Worm (Caenorhabditis elegans) whole organism, L4 larva: Measurements from ENCODE around the gene nhr-9.

Experiments
- F37D6.2 ChIP-seq: sonication (generic microtip); optimal IDR thresholded peaks from 2 replicates; lab custom pipeline; 2016; ENCODE audit warnings: mild to moderate bottlenecking, missing genetic modification characterization, missing compliant biosample characterization
- T26A8.4 ChIP-seq: fragments of 200-800 bp; sonication (Bioruptor generic); IDR thresholded peaks from 2 replicates; pipeline ENCODE4 v1.3.6; 2022; ENCODE audit warnings: missing genetic modification characterization, missing compliant biosample characterization
- Y48G9A.11 ChIP-seq: fragments of 200-800 bp; sonication (Bioruptor generic); IDR thresholded peaks from 2 replicates; pipeline ENCODE4 v1.3.6; 2022; ENCODE audit warnings: missing genetic modification reagents, missing genetic modification characterization, missing compliant biosample characterization
- Y75B8A.6 ChIP-seq: fragments of 200-800 bp; sonication (Bioruptor generic); IDR thresholded peaks from 2 replicates; pipeline ENCODE4 v1.3.6; 2022; ENCODE audit warnings: missing genetic modification reagents, missing genetic modification characterization, missing compliant biosample characterization
- attf-4 ChIP-seq: sonication (generic microtip); optimal IDR thresholded peaks from 3 replicates; lab custom pipeline; 2017; ENCODE audit warnings: missing biosample characterization, missing genetic modification characterization
- ceh-28 ChIP-seq: fragments of 150-350 bp; optimal IDR thresholded peaks from 2 replicates; lab custom pipeline; 2014; ENCODE audit warnings: missing biosample characterization, missing genetic modification reagents, missing genetic modification characterization
- ceh-62 ChIP-seq: sonication (generic microtip); optimal IDR thresholded peaks from 2 replicates; lab custom pipeline; 2017; ENCODE audit warnings: missing biosample characterization, missing genetic modification characterization
- daf-16 ChIP-seq, 3 experiments: sonication (generic microtip); optimal IDR thresholded peaks; 2 replicates each; lab custom pipeline; 2016 to 2017; ENCODE audit warnings: missing genetic modification characterization in 3 of 3, missing genetic modification reagents in 3 of 3, mild to moderate bottlenecking in 2 of 3, missing compliant biosample characterization in 2 of 3, missing biosample characterization in 1 of 3, moderate library complexity in 1 of 3
- dmd-8 ChIP-seq: fragments of 200-800 bp; sonication (Bioruptor generic); IDR thresholded peaks from 2 replicates; pipeline ENCODE4 v1.3.6; 2022; ENCODE audit warnings: missing genetic modification characterization, missing compliant biosample characterization
- dve-1 ChIP-seq: sonication (generic microtip); optimal IDR thresholded peaks from 2 replicates; lab custom pipeline; 2017; ENCODE audit warnings: antibody characterized with exemption, mild to moderate bottlenecking, missing genetic modification characterization, missing compliant biosample characterization; ENCODE audit not compliant: insufficient read depth
- gei-8 ChIP-seq: fragments of 200-800 bp; sonication (Bioruptor generic); optimal IDR thresholded peaks from 2 replicates; lab custom pipeline; 2018; ENCODE audit warnings: mild to moderate bottlenecking, missing genetic modification characterization, missing compliant biosample characterization
- hlh-11 ChIP-seq: fragments of 200-800 bp; sonication (Bioruptor generic); optimal IDR thresholded peaks from 2 replicates; lab custom pipeline; 2018; ENCODE audit warnings: mild to moderate bottlenecking, missing genetic modification characterization, missing compliant biosample characterization
- hmg-1.1 ChIP-seq: fragments of 200-800 bp; sonication (Bioruptor generic); IDR thresholded peaks from 2 replicates; pipeline ENCODE4 v1.3.6; 2022; ENCODE audit warnings: missing genetic modification reagents, missing genetic modification characterization, missing compliant biosample characterization
- lin-1 ChIP-seq: fragments of 200-800 bp; sonication (Bioruptor generic); IDR thresholded peaks from 2 replicates; pipeline ENCODE4 v1.3.6; 2022; ENCODE audit warnings: missing genetic modification reagents, missing genetic modification characterization, missing compliant biosample characterization
- lin-15B ChIP-seq: fragments of 150-350 bp; sonication (generic microtip); optimal IDR thresholded peaks from 3 replicates; lab custom pipeline; 2014; ENCODE audit warnings: missing biosample characterization, missing genetic modification characterization
- lin-38 ChIP-seq: fragments of 200-800 bp; sonication (Bioruptor generic); IDR thresholded peaks from 2 replicates; pipeline ENCODE4 v1.3.6; 2022; ENCODE audit warnings: missing genetic modification reagents, missing genetic modification characterization, missing compliant biosample characterization
- lir-3 ChIP-seq: sonication (generic microtip); optimal IDR thresholded peaks from 2 replicates; lab custom pipeline; 2016; ENCODE audit warnings: mild to moderate bottlenecking, missing genetic modification characterization, missing compliant biosample characterization
- madf-9 ChIP-seq: fragments of 200-800 bp; sonication (Bioruptor generic); conservative IDR thresholded peaks from 2 replicates; pipeline ENCODE4 v1.3.6; 2022; ENCODE audit warnings: missing genetic modification reagents, missing genetic modification characterization, missing compliant biosample characterization
- mdt-29 ChIP-seq: fragments of 200-800 bp; sonication (Bioruptor generic); IDR thresholded peaks from 2 replicates; pipeline ENCODE4 v1.3.6; 2022; ENCODE audit warnings: missing genetic modification reagents, missing genetic modification characterization, missing compliant biosample characterization
- nhr-11 ChIP-seq: fragments of 150-350 bp; optimal IDR thresholded peaks from 2 replicates; lab custom pipeline; 2014; ENCODE audit warnings: missing biosample characterization, missing genetic modification characterization
- nhr-237 ChIP-seq: sonication (generic microtip); optimal IDR thresholded peaks from 2 replicates; lab custom pipeline; 2017; ENCODE audit warnings: missing biosample characterization, missing genetic modification characterization
- nhr-28 ChIP-seq: fragments of 150-350 bp; optimal IDR thresholded peaks from 2 replicates; lab custom pipeline; 2014; ENCODE audit warnings: missing biosample characterization, missing genetic modification characterization
- nhr-42 ChIP-seq: fragments of 200-800 bp; sonication (Bioruptor generic); IDR thresholded peaks from 2 replicates; pipeline ENCODE4 v1.3.6; 2022; ENCODE audit warnings: missing genetic modification characterization, missing compliant biosample characterization
- nhr-76 ChIP-seq: fragments of 150-350 bp; optimal IDR thresholded peaks from 2 replicates; lab custom pipeline; 2014; ENCODE audit warnings: missing biosample characterization, missing genetic modification characterization
- nhr-77 ChIP-seq: fragments of 150-350 bp; optimal IDR thresholded peaks from 2 replicates; lab custom pipeline; 2014; ENCODE audit warnings: missing biosample characterization, missing genetic modification characterization
- pha-4 ChIP-seq, 2 experiments: fragments of 150-350 bp in 1 of 2; fragments of 200-800 bp in 1 of 2; sonication (Bioruptor generic) in 1 of 2; IDR thresholded peaks in 1 of 2; optimal IDR thresholded peaks in 1 of 2; 2 replicates each; pipeline versions ENCODE4 v1.3.6 to Lab custom; 2014 to 2022; ENCODE audit warnings: missing genetic modification characterization in 2 of 2, missing genetic modification reagents in 2 of 2, missing biosample characterization in 1 of 2, missing compliant biosample characterization in 1 of 2
- pqm-1 ChIP-seq: sonication (generic microtip); optimal IDR thresholded peaks from 2 replicates; lab custom pipeline; 2017; ENCODE audit warnings: missing biosample characterization, missing genetic modification characterization
- rbr-2 ChIP-seq: sonication (generic microtip); optimal IDR thresholded peaks from 2 replicates; lab custom pipeline; 2016; ENCODE audit warnings: missing genotype, missing genetic modification characterization, missing compliant biosample characterization
- saeg-2 ChIP-seq: fragments of 200-800 bp; sonication (Bioruptor generic); IDR thresholded peaks from 2 replicates; pipeline ENCODE4 v1.3.6; 2022; ENCODE audit warnings: missing genetic modification reagents, missing genetic modification characterization, missing compliant biosample characterization
- skn-1 ChIP-seq: fragments of 150-350 bp; optimal IDR thresholded peaks from 2 replicates; lab custom pipeline; 2014; ENCODE audit warnings: missing biosample characterization, missing genetic modification characterization
- snpc-1.2 ChIP-seq: fragments of 200-800 bp; sonication (Bioruptor generic); IDR thresholded peaks from 2 replicates; pipeline ENCODE4 v1.3.6; 2022; ENCODE audit warnings: missing genetic modification reagents, missing genetic modification characterization, missing compliant biosample characterization
- snpc-4 ChIP-seq: fragments of 150-350 bp; optimal IDR thresholded peaks from 2 replicates; lab custom pipeline; 2014; ENCODE audit warnings: missing biosample characterization, missing genetic modification characterization
- spr-3 ChIP-seq: fragments of 200-800 bp; sonication (Bioruptor generic); optimal IDR thresholded peaks from 2 replicates; lab custom pipeline; 2018; ENCODE audit warnings: mild to moderate bottlenecking, missing genetic modification characterization, missing compliant biosample characterization
- tra-1 ChIP-seq: fragments of 200-800 bp; sonication (Bioruptor generic); IDR thresholded peaks from 2 replicates; pipeline ENCODE4 v1.3.6; 2022; ENCODE audit warnings: missing genetic modification reagents, missing genetic modification characterization, missing compliant biosample characterization
- zip-11 ChIP-seq: fragments of 200-800 bp; sonication (Bioruptor generic); IDR thresholded peaks from 2 replicates; pipeline ENCODE4 v1.3.6; 2022; ENCODE audit warnings: missing genetic modification characterization, missing compliant biosample characterization
- ztf-7 ChIP-seq: fragments of 150-350 bp; optimal IDR thresholded peaks from 2 replicates; lab custom pipeline; 2014; ENCODE audit warnings: missing biosample characterization, missing genetic modification characterization

Gene nhr-9

ce11 chrIII:7080689-7081088, 14.6 kb upstream of the nhr-9 start, which contains the start of gene ZK418.7:
Gene ZK418.7 (minus strand): TSS chrIII:7080789.
- TF ChIP-seq T26A8.4 (GFP tag; lab: Robert Waterston, UW) (no peak), zip-11 (GFP tag; lab: Robert Waterston, UW) (no peak), lin-1 (GFP tag; lab: Robert Waterston, UW) (no peak), nhr-11 (no peak), gei-8 (GFP tag; lab: Kevin White, UChicago) (no peak), tra-1 (GFP tag; lab: Robert Waterston, UW) (no peak), ztf-7 (tag; lab: Kevin White, UChicago) (no peak)

- TF ChIP-seq nhr-237 (tag; lab: Kevin White, UChicago): no peak
- no peak for TF ChIP-seq Y48G9A.11 (GFP tag; lab: Robert Waterston, UW)
- TF ChIP-seq nhr-77 (tag; lab: Kevin White, UChicago): peak; percentile 10
- TF ChIP-seq gei-8 (GFP tag; lab: Kevin White, UChicago): no peak
- TF ChIP-seq snpc-1.2: no peak
- peak; percentile 6 for TF ChIP-seq ztf-7 (tag; lab: Kevin White, UChicago)
- peak; percentile 33 for TF ChIP-seq nhr-28 (tag; lab: Kevin White, UChicago)
- TF ChIP-seq F37D6.2 (tag; lab: Kevin White, UChicago): no peak
- peak; percentile 65 for TF ChIP-seq pqm-1 (tag; lab: Kevin White, UChicago)
- TF ChIP-seq dmd-8 (GFP tag; lab: Robert Waterston, UW): no peak
- TF ChIP-seq daf-16 (GFP tag; optimal IDR thresholded peaks at IDR 0.05; lab: Kevin White, UChicago): no peak
- peak; percentile 33 for TF ChIP-seq daf-16 (tag; optimal IDR thresholded peaks at IDR 0.05; lab: Kevin White, UChicago)
- no peak for TF ChIP-seq mdt-29 (GFP tag; lab: Robert Waterston, UW)
- TF ChIP-seq, all 104 proteins: peak for 5
Observed at ce11 chrIII:7081488-7081887, 13.8 kb upstream of the nhr-9 start.

DNA sequence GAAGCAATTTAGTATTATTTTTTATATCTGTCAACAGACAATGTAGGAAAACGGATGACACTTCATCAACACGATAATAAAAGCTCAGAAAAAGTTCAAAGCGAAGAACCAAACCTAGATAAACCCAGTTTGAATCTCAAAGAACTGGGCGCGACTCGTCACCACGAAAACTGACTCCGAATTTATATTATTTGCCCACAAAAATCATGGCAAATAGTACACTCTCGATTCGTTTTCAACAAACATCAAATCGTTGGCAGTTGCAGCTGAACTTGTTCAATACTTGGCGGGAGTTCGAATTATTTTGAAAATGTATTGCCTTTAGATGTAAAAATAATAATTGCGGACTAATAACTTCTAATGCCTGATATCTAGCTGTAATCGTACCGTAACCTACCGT, 12.2 kb upstream of the nhr-9 start:
- TF ChIP-seq spr-3 (GFP tag; lab: Kevin White, UChicago) (no peak), skn-1 (no peak), lin-15B (tag; lab: Kevin White, UChicago) (no peak), pha-4 (GFP tag; IDR thresholded peaks at IDR 0.05; lab: Robert Waterston, UW) (no peak), pha-4 (tag; optimal IDR thresholded peaks at IDR 0.05; lab: Kevin White, UChicago) (no peak), dve-1 (tag; lab: Kevin White, UChicago) (no peak), attf-4 (no peak), nhr-42 (no peak), nhr-76 (tag; lab: Kevin White, UChicago) (no peak), saeg-2 (no peak), hmg-1.1 (GFP tag; lab: Robert Waterston, UW) (no peak), rbr-2 (tag; lab: Kevin White, UChicago) (no peak), pqm-1 (tag; lab: Kevin White, UChicago) (no peak), ceh-28 (tag; lab: Kevin White, UChicago) (no peak), hlh-11 (tag; lab: Kevin White, UChicago) (no peak), snpc-1.2 (no peak), dmd-8 (GFP tag; lab: Robert Waterston, UW) (no peak), T26A8.4 (GFP tag; lab: Robert Waterston, UW) (no peak)

DNA sequence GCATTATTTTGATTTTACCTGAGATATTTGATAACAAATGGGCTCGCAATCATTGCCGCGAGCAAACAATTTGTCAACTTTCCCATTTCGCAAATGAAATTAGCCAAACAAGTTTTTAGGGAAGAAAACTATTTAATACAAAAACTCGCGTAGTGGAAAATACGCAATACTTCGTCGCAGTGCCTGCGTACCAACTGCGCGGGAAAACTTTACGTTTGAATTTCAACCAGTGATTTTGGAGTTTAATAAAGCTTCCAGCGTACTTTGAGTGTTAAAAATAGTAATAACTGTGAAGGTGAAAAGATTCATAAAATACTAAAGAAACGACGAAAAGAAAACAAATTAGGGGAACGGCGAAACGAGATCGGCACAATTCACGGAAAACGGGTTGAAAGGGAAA, 10.4 kb upstream of the nhr-9 start, which contains the start of gene tofu-7:
Gene tofu-7 (minus strand): TSS at position 111 of the 400 bp plus-strand sequence.
- peak; percentile 11; the same call in 1 of the 2 replicates for TF ChIP-seq lin-38 (GFP tag; lab: Robert Waterston, UW)
- TF ChIP-seq Y75B8A.6 (GFP tag; lab: Robert Waterston, UW): no peak
- no peak for TF ChIP-seq ceh-62 (tag; lab: Kevin White, UChicago)
- no peak for TF ChIP-seq snpc-4 (tag; lab: Kevin White, UChicago)
- no peak for TF ChIP-seq hlh-11 (tag; lab: Kevin White, UChicago)
- TF ChIP-seq madf-9 (GFP tag; lab: Robert Waterston, UW): no peak
- TF ChIP-seq lir-3 (tag; lab: Kevin White, UChicago): no peak
